Worm (Caenorhabditis elegans): Measurements from ENCODE around the gene C05E4.12.

The C05E4.12 gene

ce11 chrV:761882-762281 lies at the start of gene C05E4.12:
Gene C05E4.12 (minus strand): TSS chrV:761982.
- TF ChIP-seq nfyb-1 (GFP tag; IDR thresholded peaks at IDR 0.05) (no peak), pbrm-1 (GFP tag; IDR thresholded peaks at IDR 0.05) (no peak), tlf-1 (GFP tag; optimal IDR thresholded peaks at IDR 0.05) (no peak), aptf-3 (GFP tag; IDR thresholded peaks at IDR 0.05) (no peak), attf-5 (GFP tag; optimal IDR thresholded peaks at IDR 0.05) (no peak), madf-10 (tag; optimal IDR thresholded peaks at IDR 0.05) (no peak), rpc-1 (optimal IDR thresholded peaks at IDR 0.05) (no peak), rpc-1 (tag; optimal IDR thresholded peaks at IDR 0.05) (no peak), sptf-2 (GFP tag; optimal IDR thresholded peaks at IDR 0.05) (no peak), F23B12.7 (tag; optimal IDR thresholded peaks at IDR 0.05; ENCODE audit: insufficient read depth) (no peak)

DNA sequence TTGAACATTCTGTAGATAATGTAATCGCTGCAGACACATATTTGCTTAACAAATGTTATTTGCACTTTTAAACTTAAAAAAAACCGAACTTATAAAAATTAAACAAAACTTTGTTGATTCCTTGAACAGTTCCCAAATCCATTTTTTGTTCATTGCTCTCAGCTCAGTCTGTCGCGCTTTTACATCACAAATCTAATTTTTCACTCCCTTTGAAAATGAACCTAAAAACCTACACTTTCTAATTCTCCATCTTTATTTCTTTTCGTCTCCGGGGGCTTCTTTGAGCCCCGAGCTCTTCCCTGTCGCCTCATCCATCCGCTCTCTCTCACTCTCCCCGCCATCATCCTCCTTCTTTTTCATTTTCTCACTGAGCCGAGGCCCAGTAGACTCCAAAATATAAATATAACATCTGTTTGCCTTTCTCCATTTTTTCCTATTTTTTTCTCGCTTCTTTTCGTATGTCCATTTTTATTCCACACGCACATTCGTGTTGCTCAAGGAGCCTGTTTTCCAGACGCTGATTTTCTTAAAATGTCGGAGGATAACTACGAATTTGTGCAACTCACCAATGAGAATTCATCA lies 48.6 kb upstream of the C05E4.12 start, which contains the start of gene R13D11.4:
Gene R13D11.4, plus strand, starts transcription at position 532 of the 582 bp plus-strand sequence.
- no peak for TF ChIP-seq somi-1 (GFP tag; optimal IDR thresholded peaks at IDR 0.05)
- no peak for TF ChIP-seq lsy-27 (tag; optimal IDR thresholded peaks at IDR 0.05; ENCODE audit: borderline replicate concordance, insufficient read depth)
- TF ChIP-seq aptf-3 (GFP tag; IDR thresholded peaks at IDR 0.05): no peak
- TF ChIP-seq ztf-28 (GFP tag; IDR thresholded peaks at IDR 0.05): no peak
- no peak for TF ChIP-seq efl-1 (GFP tag; optimal IDR thresholded peaks at IDR 0.05)
- no peak for TF ChIP-seq dpl-1 (GFP tag; optimal IDR thresholded peaks at IDR 0.05)
- no peak for TF ChIP-seq pbrm-1 (GFP tag; IDR thresholded peaks at IDR 0.05)
- TF ChIP-seq hlh-26 (GFP tag; conservative IDR thresholded peaks at IDR 0.05): no peak
- no peak for TF ChIP-seq madf-8 (GFP tag; conservative IDR thresholded peaks at IDR 0.05)
- TF ChIP-seq sdz-38 (tag; optimal IDR thresholded peaks at IDR 0.05): no peak
- TF ChIP-seq attf-6 (GFP tag; IDR thresholded peaks at IDR 0.05): no peak
- no peak for TF ChIP-seq ztf-6 (GFP tag; IDR thresholded peaks at IDR 0.05)
- TF ChIP-seq ama-1 (optimal IDR thresholded peaks at IDR 0.05): no peak
- TF ChIP-seq ama-1 (GFP tag; optimal IDR thresholded peaks at IDR 0.05): no peak
- TF ChIP-seq T07F8.4 (tag; optimal IDR thresholded peaks at IDR 0.05): no peak

DNA sequence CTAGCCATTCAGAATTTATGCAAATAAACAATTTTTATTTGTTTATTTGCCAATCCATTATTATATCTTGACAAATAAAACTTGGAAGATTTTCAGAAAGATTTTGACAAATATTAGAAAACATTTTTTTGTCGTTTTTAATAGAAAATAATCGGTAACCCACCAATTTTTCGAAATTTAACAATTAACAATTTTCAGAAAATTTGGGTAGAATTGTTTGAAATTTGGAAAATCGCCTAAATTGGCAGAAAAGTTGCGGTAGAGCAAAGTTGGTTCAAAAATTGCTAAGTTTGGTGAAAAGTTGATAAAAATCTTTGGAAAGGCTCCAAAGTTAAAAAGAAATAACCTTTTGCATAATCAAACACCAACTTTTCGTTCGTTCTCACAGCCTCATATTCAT lies 46.5 kb upstream of the C05E4.12 start:
- no peak for TF ChIP-seq nfya-2 (GFP tag; IDR thresholded peaks at IDR 0.05)
- no peak for TF ChIP-seq F49E8.2 (tag; optimal IDR thresholded peaks at IDR 0.05; ENCODE audit: insufficient read depth)
- TF ChIP-seq F23B12.7 (tag; optimal IDR thresholded peaks at IDR 0.05; ENCODE audit: insufficient read depth): no peak
- no peak for TF ChIP-seq B0261.1 (tag; optimal IDR thresholded peaks at IDR 0.05)
- no peak for TF ChIP-seq unc-62 (GFP tag; optimal IDR thresholded peaks at IDR 0.05)
- no peak for TF ChIP-seq cebp-2 (GFP tag; IDR thresholded peaks at IDR 0.05)
- TF ChIP-seq lir-1 (GFP tag; conservative IDR thresholded peaks at IDR 0.05): no peak
- TF ChIP-seq nfya-1 (tag; optimal IDR thresholded peaks at IDR 0.05; ENCODE audit: borderline replicate concordance, insufficient read depth): no peak
- TF ChIP-seq C06A6.2 (GFP tag; conservative IDR thresholded peaks at IDR 0.05): no peak
- no peak for TF ChIP-seq atf-7 (tag; optimal IDR thresholded peaks at IDR 0.05)
- no peak for TF ChIP-seq F52B5.7 (tag; optimal IDR thresholded peaks at IDR 0.05)
- TF ChIP-seq F57A8.1 (GFP tag; optimal IDR thresholded peaks at IDR 0.05): no peak
- TF ChIP-seq bed-1 (GFP tag; IDR thresholded peaks at IDR 0.05): no peak
- no peak for TF ChIP-seq hmg-20 (GFP tag; IDR thresholded peaks at IDR 0.05)
- TF ChIP-seq ceh-91 (GFP tag; IDR thresholded peaks at IDR 0.05): no peak
- no peak for TF ChIP-seq tlf-1 (GFP tag; optimal IDR thresholded peaks at IDR 0.05)
- no peak for TF ChIP-seq aptf-3 (GFP tag; IDR thresholded peaks at IDR 0.05)
